Worm (Caenorhabditis elegans) whole organism, midembryonic: ENCODE data around the gene Y49F6A.5.

Experiments
- T22C8.4 ChIP-seq: fragments of 200-800 bp; sonication (Bioruptor generic); IDR thresholded peaks from 2 replicates; pipeline ENCODE4 v1.3.6; 2022; ENCODE audit warnings: missing genetic modification characterization, missing compliant biosample characterization
- flt-1 ChIP-seq: fragments of 200-800 bp; sonication (Bioruptor generic); IDR thresholded peaks from 2 replicates; pipeline ENCODE4 v1.3.6; 2022; ENCODE audit warnings: missing genetic modification characterization, missing compliant biosample characterization
- klf-2 ChIP-seq: fragments of 200-800 bp; sonication (Bioruptor generic); conservative IDR thresholded peaks from 2 replicates; pipeline ENCODE4 v1.3.6; 2022; ENCODE audit warnings: missing genetic modification reagents, missing genetic modification characterization, missing compliant biosample characterization
- med-1 ChIP-seq: sonication (generic microtip); optimal IDR thresholded peaks from 2 replicates; lab custom pipeline; 2017; ENCODE audit warnings: missing genetic modification characterization, mild to moderate bottlenecking, missing compliant biosample characterization, antibody characterized with exemption, missing genetic modification reagents; ENCODE audit not compliant: insufficient read depth
- ref-1 ChIP-seq: fragments of 200-800 bp; sonication (Bioruptor generic); conservative IDR thresholded peaks from 2 replicates; pipeline ENCODE4 v1.3.6; 2022; ENCODE audit warnings: missing genetic modification reagents, missing genetic modification characterization, missing compliant biosample characterization
- ztf-29 ChIP-seq: fragments of 200-800 bp; sonication (Bioruptor generic); IDR thresholded peaks from 2 replicates; pipeline ENCODE4 v1.3.6; 2022; ENCODE audit warnings: missing genetic modification reagents, missing genetic modification characterization, missing compliant biosample characterization

DNA sequence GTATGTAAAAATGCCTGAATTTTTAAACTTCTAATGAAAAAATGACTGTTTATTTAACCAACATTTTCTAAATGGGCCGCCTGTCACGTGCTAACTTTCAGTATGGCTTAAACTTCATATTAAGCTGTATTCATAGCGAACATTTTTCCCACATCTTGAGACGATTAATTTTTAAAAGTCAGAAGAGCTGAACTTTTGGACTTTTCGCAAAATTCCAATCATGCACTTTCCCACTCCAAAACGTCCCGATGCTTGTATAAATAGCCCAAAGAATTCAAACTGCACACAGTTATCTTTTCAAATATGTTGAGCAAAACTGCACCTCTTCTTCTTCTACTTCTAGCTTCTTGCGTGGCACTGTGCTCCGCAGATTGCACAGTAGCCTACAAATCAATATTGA, 32.9 kb downstream of the Y49F6A.5 start, which contains the start of gene clec-132:
- no peak for TF ChIP-seq T22C8.4
- TF ChIP-seq klf-2 (GFP tag; lab: Robert Waterston, UW), result no peak
- no peak for TF ChIP-seq ref-1 (GFP tag; lab: Robert Waterston, UW)
- TF ChIP-seq med-1 (GFP tag; lab: Kevin White, UChicago), result no peak
- no peak for TF ChIP-seq ztf-29
- no peak for TF ChIP-seq flt-1 (GFP tag; lab: Robert Waterston, UW)
